Worm (Caenorhabditis elegans) whole organism, L2 larva: ENCODE data around the gene T21E8.5.

Experiments
- nhr-237 ChIP-seq: fragments of 150-350 bp; optimal IDR thresholded peaks from 2 replicates; lab custom pipeline; 2014; ENCODE audit warnings: missing biosample characterization, missing genetic modification characterization
- nhr-77 ChIP-seq: fragments of 150-350 bp; optimal IDR thresholded peaks from 2 replicates; lab custom pipeline; 2014; ENCODE audit warnings: missing biosample characterization, missing genetic modification characterization
- skn-1 ChIP-seq: sonication (generic microtip); optimal IDR thresholded peaks from 2 replicates; lab custom pipeline; 2017; ENCODE audit warnings: missing biosample characterization, missing genetic modification characterization
- unc-39 ChIP-seq: fragments of 150-350 bp; optimal IDR thresholded peaks from 2 replicates; lab custom pipeline; 2014; ENCODE audit warnings: missing biosample characterization, missing genetic modification characterization
- unc-62 ChIP-seq: fragments of 150-350 bp; optimal IDR thresholded peaks from 2 replicates; lab custom pipeline; 2014; ENCODE audit warnings: missing biosample characterization, missing genetic modification reagents, missing genetic modification characterization
- ztf-11 ChIP-seq: sonication (generic microtip); optimal IDR thresholded peaks from 2 replicates; lab custom pipeline; 2017; ENCODE audit warnings: missing biosample characterization, missing genetic modification characterization

ce11 chrX:10927136-10927535 lies 41.2 kb downstream of the T21E8.5 start:
- TF ChIP-seq unc-62 (GFP tag; lab: Kevin White, UChicago) (no peak), ztf-11 (no peak), unc-39 (tag; lab: Kevin White, UChicago) (no peak), skn-1 (no peak), nhr-77 (tag; lab: Kevin White, UChicago) (no peak), nhr-237 (tag; lab: Kevin White, UChicago) (no peak)
